Fruit fly (Drosophila melanogaster) whole organism, embryonic: ENCODE results near the gene smash.

ENCODE experiments used
- Adf1 ChIP-seq: fragments of 200-800 bp; sonication (Bioruptor generic); IDR thresholded peaks from 2 replicates; pipeline ENCODE4 v1.3.6; 2022; ENCODE audit warnings: missing biosample characterization, missing genetic modification characterization
- Asciz ChIP-seq: fragments of 200-800 bp; sonication (Bioruptor generic); optimal IDR thresholded peaks from 2 replicates; lab custom pipeline; 2017; ENCODE audit warnings: missing biosample characterization, mild to moderate bottlenecking, missing genetic modification characterization, missing genetic modification reagents
- B-H2 ChIP-seq: fragments of 200-800 bp; sonication (Bioruptor generic); optimal IDR thresholded peaks from 2 replicates; lab custom pipeline; 2018; ENCODE audit warnings: missing biosample characterization, mild to moderate bottlenecking, missing genetic modification characterization
- CG10321 ChIP-seq: fragments of 200-800 bp; sonication (Bioruptor generic); IDR thresholded peaks from 2 replicates; pipeline ENCODE4 v1.3.6; 2022; ENCODE audit warnings: missing biosample characterization, missing genetic modification characterization
- CG12391 ChIP-seq: fragments of 200-800 bp; sonication (Bioruptor generic); optimal IDR thresholded peaks from 3 replicates; lab custom pipeline; 2018; ENCODE audit warnings: missing biosample characterization, mild to moderate bottlenecking, missing genetic modification characterization, moderate library complexity
- CG13287 ChIP-seq: fragments of 200-800 bp; sonication (Bioruptor generic); IDR thresholded peaks from 2 replicates; pipeline ENCODE4 v1.3.6; 2022; ENCODE audit warnings: missing biosample characterization, missing genetic modification characterization; ENCODE audit not compliant: partially characterized antibody
- CG14014 ChIP-seq: fragments of 200-800 bp; sonication (Bioruptor generic); IDR thresholded peaks from 2 replicates; pipeline ENCODE4 v1.3.6; 2022; ENCODE audit warnings: missing biosample characterization, missing genetic modification characterization
- CG1529 ChIP-seq: fragments of 200-800 bp; sonication (Bioruptor generic); optimal IDR thresholded peaks from 3 replicates; lab custom pipeline; 2018; ENCODE audit warnings: missing biosample characterization, missing genetic modification characterization
- CG15696 ChIP-seq: fragments of 200-800 bp; sonication (Bioruptor generic); optimal IDR thresholded peaks from 2 replicates; lab custom pipeline; 2019; ENCODE audit warnings: missing biosample characterization, mild to moderate bottlenecking, missing genetic modification characterization, moderate library complexity
- CG1602 ChIP-seq: fragments of 200-800 bp; sonication (Bioruptor generic); optimal IDR thresholded peaks from 3 replicates; lab custom pipeline; 2016; ENCODE audit warnings: missing biosample characterization, missing genetic modification characterization
- CG17829 ChIP-seq: fragments of 200-800 bp; optimal IDR thresholded peaks from 2 replicates; lab custom pipeline; 2019; ENCODE audit warnings: missing biosample characterization, mild to moderate bottlenecking, missing genetic modification characterization, moderate library complexity
- CG18262 ChIP-seq: fragments of 200-800 bp; optimal IDR thresholded peaks from 3 replicates; lab custom pipeline; 2019; ENCODE audit warnings: missing biosample characterization, mild to moderate bottlenecking, missing genetic modification characterization, moderate library complexity
- CG2199 ChIP-seq: fragments of 200-800 bp; sonication (Bioruptor generic); IDR thresholded peaks from 3 replicates; pipeline ENCODE4 v1.3.6; 2022; ENCODE audit warnings: missing biosample characterization, missing genetic modification characterization
- CG30403 ChIP-seq: fragments of 200-800 bp; sonication (Bioruptor generic); optimal IDR thresholded peaks from 3 replicates; lab custom pipeline; 2016; ENCODE audit warnings: missing biosample characterization, missing genetic modification characterization
- CG43689 ChIP-seq: fragments of 200-800 bp; sonication (Bioruptor generic); IDR thresholded peaks from 2 replicates; pipeline ENCODE4 v1.3.6; 2022; ENCODE audit warnings: missing biosample characterization, missing genetic modification characterization
- CG4730 ChIP-seq: fragments of 200-800 bp; sonication (Bioruptor generic); IDR thresholded peaks from 2 replicates; pipeline ENCODE4 v1.3.6; 2022; ENCODE audit warnings: missing biosample characterization, missing genetic modification characterization
- CG5245 ChIP-seq: fragments of 200-800 bp; sonication (Bioruptor generic); optimal IDR thresholded peaks from 3 replicates; lab custom pipeline; 2016; ENCODE audit warnings: missing biosample characterization, missing genetic modification characterization
- CG6272 ChIP-seq: fragments of 200-800 bp; sonication (Bioruptor generic); IDR thresholded peaks from 2 replicates; pipeline ENCODE4 v1.3.6; 2022; ENCODE audit warnings: missing biosample characterization, missing genetic modification characterization
- CG6813 ChIP-seq: fragments of 200-800 bp; sonication (Bioruptor generic); optimal IDR thresholded peaks from 2 replicates; lab custom pipeline; 2017; ENCODE audit warnings: missing biosample characterization, missing genetic modification characterization, mild to moderate bottlenecking, moderate library complexity, missing genetic modification reagents
- CG7357 ChIP-seq: fragments of 200-800 bp; sonication (Bioruptor generic); IDR thresholded peaks from 3 replicates; pipeline ENCODE4 v1.3.6; 2022; ENCODE audit warnings: missing biosample characterization, missing genetic modification characterization
- CG7928 ChIP-seq: fragments of 200-800 bp; sonication (Bioruptor generic); optimal IDR thresholded peaks from 2 replicates; lab custom pipeline; 2017; ENCODE audit warnings: missing biosample characterization, mild to moderate bottlenecking, missing genetic modification characterization
- Dad ChIP-seq: fragments of 200-800 bp; sonication (Bioruptor generic); optimal IDR thresholded peaks from 3 replicates; lab custom pipeline; 2016; ENCODE audit warnings: missing biosample characterization, missing genetic modification characterization
- Dbx ChIP-seq: fragments of 200-800 bp; sonication (Bioruptor generic); IDR thresholded peaks from 3 replicates; pipeline ENCODE4 v1.3.6; 2022; ENCODE audit warnings: missing biosample characterization, missing genetic modification characterization
- Dref ChIP-seq: fragments of 200-800 bp; sonication (Bioruptor generic); IDR thresholded peaks from 2 replicates; pipeline ENCODE4 v1.3.6; 2022; ENCODE audit warnings: missing biosample characterization, missing genetic modification characterization
- E2f2 ChIP-seq: fragments of 200-800 bp; sonication (Bioruptor generic); IDR thresholded peaks from 2 replicates; pipeline ENCODE4 v1.3.6; 2022; ENCODE audit warnings: missing biosample characterization, missing genetic modification characterization
- GATAe ChIP-seq: fragments of 200-800 bp; sonication (Bioruptor generic); conservative IDR thresholded peaks from 2 replicates; pipeline ENCODE4 v1.3.6; 2022; ENCODE audit warnings: missing biosample characterization, missing genetic modification characterization
- HLH54F ChIP-seq: fragments of 200-800 bp; sonication (Bioruptor generic); optimal IDR thresholded peaks from 3 replicates; lab custom pipeline; 2016; ENCODE audit warnings: missing biosample characterization, missing genetic modification characterization
- HmgZ ChIP-seq: fragments of 200-800 bp; sonication (Bioruptor generic); optimal IDR thresholded peaks from 2 replicates; lab custom pipeline; 2018; ENCODE audit warnings: missing biosample characterization, mild to moderate bottlenecking, missing genetic modification characterization
- Hr78 ChIP-seq, 2 experiments: fragments of 200-800 bp in 1 of 2; fragments of >200 bp in 1 of 2; sonication (Bioruptor generic) in 1 of 2; optimal IDR thresholded peaks; 2 replicates each; lab custom pipeline; 2017 to 2019; ENCODE audit warnings: missing biosample characterization in 2 of 2, missing genetic modification characterization in 2 of 2, mild to moderate bottlenecking in 1 of 2, moderate library complexity in 1 of 2
- Mad ChIP-seq: fragments of 200-800 bp; sonication (Bioruptor generic); optimal IDR thresholded peaks from 2 replicates; lab custom pipeline; 2016; ENCODE audit warnings: missing biosample characterization, missing genetic modification characterization
- Mes4 ChIP-seq: fragments of 200-800 bp; sonication (Bioruptor generic); optimal IDR thresholded peaks from 2 replicates; lab custom pipeline; 2016; ENCODE audit warnings: missing biosample characterization, missing genetic modification characterization
- Nf-YB ChIP-seq: fragments of 200-800 bp; sonication (Bioruptor generic); optimal IDR thresholded peaks from 3 replicates; lab custom pipeline; 2019; ENCODE audit warnings: missing biosample characterization, mild to moderate bottlenecking, missing genetic modification characterization, moderate library complexity
- Rx ChIP-seq: fragments of 200-800 bp; sonication (Bioruptor generic); IDR thresholded peaks from 2 replicates; pipeline ENCODE4 v1.3.6; 2022; ENCODE audit warnings: missing biosample characterization, missing genetic modification characterization
- Spps ChIP-seq: fragments of 200-800 bp; sonication (Bioruptor generic); optimal IDR thresholded peaks from 2 replicates; lab custom pipeline; 2018; ENCODE audit warnings: missing biosample characterization, mild to moderate bottlenecking, missing genetic modification characterization
- ash1 ChIP-seq: fragments of 200-800 bp; sonication (Bioruptor generic); optimal IDR thresholded peaks from 2 replicates; lab custom pipeline; 2018; ENCODE audit warnings: missing biosample characterization, mild to moderate bottlenecking, missing genetic modification characterization
- bab2 ChIP-seq: fragments of 200-800 bp; sonication (Bioruptor generic); optimal IDR thresholded peaks from 2 replicates; lab custom pipeline; 2016; ENCODE audit warnings: missing biosample characterization, missing genetic modification characterization
- croc ChIP-seq: fragments of 200-800 bp; sonication (Bioruptor generic); conservative IDR thresholded peaks from 3 replicates; pipeline ENCODE4 v1.3.6; 2022; ENCODE audit warnings: missing biosample characterization, missing genetic modification characterization
- crol ChIP-seq: fragments of 200-800 bp; sonication (Bioruptor generic); IDR thresholded peaks from 2 replicates; pipeline ENCODE4 v1.3.6; 2022; ENCODE audit warnings: missing biosample characterization, missing genetic modification characterization
- crp ChIP-seq, 2 experiments: fragments of 200-800 bp; sonication (Bioruptor generic); optimal IDR thresholded peaks; 2 replicates in 1 of 2; 3 replicates in 1 of 2; lab custom pipeline; 2017; ENCODE audit warnings: missing biosample characterization in 2 of 2, missing genetic modification characterization in 2 of 2, mild to moderate bottlenecking in 1 of 2, moderate library complexity in 1 of 2
- dmrt99B ChIP-seq: fragments of 200-800 bp; sonication (Bioruptor generic); optimal IDR thresholded peaks from 2 replicates; lab custom pipeline; 2018; ENCODE audit warnings: missing biosample characterization, mild to moderate bottlenecking, missing genetic modification characterization, moderate library complexity
- ems ChIP-seq: fragments of 200-800 bp; sonication (Bioruptor generic); optimal IDR thresholded peaks from 3 replicates; lab custom pipeline; 2016; ENCODE audit warnings: missing biosample characterization, missing genetic modification characterization
- her ChIP-seq: fragments of 200-800 bp; sonication (Bioruptor generic); optimal IDR thresholded peaks from 2 replicates; lab custom pipeline; 2016; ENCODE audit warnings: missing biosample characterization, missing genetic modification characterization
- luna ChIP-seq: fragments of 200-800 bp; sonication (Bioruptor generic); optimal IDR thresholded peaks from 2 replicates; lab custom pipeline; 2016; ENCODE audit warnings: missing biosample characterization, missing genetic modification characterization
- org-1 ChIP-seq: fragments of 200-800 bp; sonication (Bioruptor generic); optimal IDR thresholded peaks from 2 replicates; lab custom pipeline; 2017; ENCODE audit warnings: missing biosample characterization, missing genetic modification characterization
- prd ChIP-seq, 3 experiments: fragments of >200 bp in 2 of 3; fragments of 200-800 bp in 1 of 3; sonication (Bioruptor generic) in 1 of 3; optimal IDR thresholded peaks in 2 of 3; IDR thresholded peaks in 1 of 3; 2 replicates in 2 of 3; 3 replicates in 1 of 3; pipeline versions ENCODE4 v1.3.6 to Lab custom; 2017 to 2022; ENCODE audit warnings: missing biosample characterization in 1 of 3, missing genetic modification characterization in 1 of 3
- psq ChIP-seq: fragments of 200-800 bp; sonication (Bioruptor generic); optimal IDR thresholded peaks from 2 replicates; lab custom pipeline; 2017; ENCODE audit warnings: missing biosample characterization, missing genetic modification characterization
- salm ChIP-seq: fragments of 200-800 bp; sonication (Bioruptor generic); optimal IDR thresholded peaks from 2 replicates; lab custom pipeline; 2018; ENCODE audit warnings: missing biosample characterization, mild to moderate bottlenecking, missing genetic modification characterization
- slbo ChIP-seq: fragments of 200-800 bp; sonication (Bioruptor generic); IDR thresholded peaks from 2 replicates; pipeline ENCODE4 v1.3.6; 2022; ENCODE audit warnings: missing biosample characterization, missing genetic modification characterization
- tgo ChIP-seq: fragments of 200-800 bp; sonication (Bioruptor generic); IDR thresholded peaks from 3 replicates; pipeline ENCODE4 v1.3.6; 2022; ENCODE audit warnings: missing biosample characterization, missing genetic modification characterization
- unpg ChIP-seq: fragments of 200-800 bp; sonication (Bioruptor generic); optimal IDR thresholded peaks from 3 replicates; lab custom pipeline; 2018; ENCODE audit warnings: missing biosample characterization, mild to moderate bottlenecking, missing genetic modification characterization, moderate library complexity
- vvl ChIP-seq: fragments of 200-800 bp; sonication (Bioruptor generic); IDR thresholded peaks from 2 replicates; pipeline ENCODE4 v1.3.6; 2022; ENCODE audit warnings: missing biosample characterization, missing genetic modification characterization
- yki ChIP-seq: fragments of >200 bp; optimal IDR thresholded peaks from 3 replicates; lab custom pipeline; 2018

Gene smash

DNA sequence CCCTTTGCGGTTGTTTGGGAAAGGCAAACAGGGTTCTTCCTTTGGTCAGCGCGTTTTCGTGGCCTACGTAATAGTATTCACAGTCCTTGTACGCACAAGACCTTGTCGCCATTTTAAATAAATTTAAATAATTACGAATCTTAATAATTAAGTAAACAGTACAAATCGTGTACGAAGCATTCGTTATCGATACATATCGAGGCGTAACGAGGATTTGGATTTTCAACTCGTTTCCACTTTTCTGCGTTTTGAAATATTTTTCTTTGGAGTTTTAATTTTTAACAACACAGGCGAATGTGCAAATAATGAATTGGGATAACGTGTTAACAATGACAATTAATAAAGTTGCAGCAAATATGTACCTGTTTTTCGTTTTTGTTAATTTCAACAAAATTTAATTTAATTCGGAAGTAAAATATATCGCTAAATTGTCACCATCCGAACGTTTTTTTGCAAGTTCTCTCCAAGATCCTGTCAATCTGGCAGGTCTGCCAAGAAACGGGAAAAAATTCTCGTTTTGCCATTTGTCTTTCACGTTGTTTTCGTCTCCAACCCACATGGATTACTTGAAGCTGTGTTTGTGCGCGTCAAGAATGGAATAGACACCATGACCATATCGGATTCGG lies 13.8 kb upstream of the smash start, which contains the start of the genes Dlip2 and rpk (continued):
- TF ChIP-seq CG15696 (tag; lab: Kevin White, UChicago) = no peak
- peak; percentile 51 for TF ChIP-seq E2f2 (GFP tag; lab: Robert Waterston, UW)
- no peak for TF ChIP-seq Rx (GFP tag; lab: Robert Waterston, UW)
- TF ChIP-seq crol (GFP tag; lab: Robert Waterston, UW) = no peak
- TF ChIP-seq Mes4 (GFP tag; lab: Kevin White, UChicago) = no peak
- TF ChIP-seq CG17829 = peak; percentile 45
- no peak for TF ChIP-seq CG1529
- no peak for TF ChIP-seq salm
- TF ChIP-seq HLH54F = no peak
- no peak for TF ChIP-seq HmgZ (tag; lab: Kevin White, UChicago)
- no peak for TF ChIP-seq CG18262
- no peak for TF ChIP-seq CG6813 (GFP tag; lab: Kevin White, UChicago)
- no peak for TF ChIP-seq ems (GFP tag; lab: Kevin White, UChicago)
- TF ChIP-seq CG30403 (GFP tag; lab: Kevin White, UChicago) = no peak
- TF ChIP-seq croc (GFP tag; lab: Robert Waterston, UW) = no peak
- TF ChIP-seq Asciz = no peak
- no peak for TF ChIP-seq GATAe (GFP tag; lab: Robert Waterston, UW)
- TF ChIP-seq Mad (GFP tag; lab: Kevin White, UChicago) = no peak
- TF ChIP-seq CG5245 (GFP tag; lab: Kevin White, UChicago) = no peak
- TF ChIP-seq CG43689 = no peak
- no peak for TF ChIP-seq crp (GFP tag; optimal IDR thresholded peaks at IDR 0.05; lab: Kevin White, UChicago)
- no peak for TF ChIP-seq CG6272 (GFP tag; lab: Robert Waterston, UW)
- TF ChIP-seq Dref = peak; percentile 72
- no peak for TF ChIP-seq CG7928 (GFP tag; lab: Kevin White, UChicago)
- TF ChIP-seq org-1 (GFP tag; lab: Kevin White, UChicago) = no peak
- TF ChIP-seq ash1 = no peak
- TF ChIP-seq Dad (GFP tag; lab: Kevin White, UChicago) = no peak
- TF ChIP-seq unpg (GFP tag; lab: Kevin White, UChicago) = no peak
- TF ChIP-seq psq (GFP tag; lab: Kevin White, UChicago) = no peak
- TF ChIP-seq yki (lab: Kevin White, UChicago) = no peak
- no peak for TF ChIP-seq Dbx (GFP tag; lab: Robert Waterston, UW)
- TF ChIP-seq bab2 (GFP tag; lab: Kevin White, UChicago) = no peak
- no peak for TF ChIP-seq CG10321 (GFP tag; lab: Robert Waterston, UW)
- TF ChIP-seq Adf1 (GFP tag; lab: Robert Waterston, UW) = no peak
- no peak for TF ChIP-seq B-H2 (GFP tag; lab: Kevin White, UChicago)
- no peak for TF ChIP-seq Spps (tag; lab: Kevin White, UChicago)
- TF ChIP-seq her (GFP tag; lab: Kevin White, UChicago) = no peak
- no peak for TF ChIP-seq CG4730 (GFP tag; lab: Robert Waterston, UW)
- TF ChIP-seq Nf-YB (GFP tag; lab: Kevin White, UChicago) = no peak
- no peak for TF ChIP-seq CG1602 (GFP tag; lab: Kevin White, UChicago)
- TF ChIP-seq slbo (GFP tag; lab: Robert Waterston, UW) = no peak
- no peak for TF ChIP-seq tgo
- no peak for TF ChIP-seq CG12391
- TF ChIP-seq dmrt99B (tag; lab: Kevin White, UChicago) = no peak
- no peak for TF ChIP-seq CG2199 (GFP tag; lab: Robert Waterston, UW)
- peak; percentile 92 for TF ChIP-seq CG7357
- TF ChIP-seq prd (optimal IDR thresholded peaks at IDR 0.05; lab: Kevin White, UChicago) = no peak
- no peak for TF ChIP-seq prd (GFP tag; IDR thresholded peaks at IDR 0.05; lab: Robert Waterston, UW)
- peak; percentile 91 for TF ChIP-seq CG13287 (GFP tag; lab: Robert Waterston, UW)
- no peak for TF ChIP-seq Hr78 (GFP tag; optimal IDR thresholded peaks at IDR 0.05; lab: Kevin White, UChicago)
- no peak for TF ChIP-seq luna (GFP tag; lab: Kevin White, UChicago)
- peak; percentile 79 for TF ChIP-seq vvl (GFP tag; lab: Robert Waterston, UW)
- TF ChIP-seq CG14014 (GFP tag; lab: Robert Waterston, UW) = no peak
